Fruit fly (Drosophila melanogaster): ENCODE measurements around the gene CG14316.
A peak's percentile ranks its signal among the peaks of the same experiment; 100 is the strongest.

The CG14316 gene

dm6 chr3R:18125023-18125630 is 26.8 kb upstream of the CG14316 start (continued):
- no peak for TF ChIP-seq CG2129 (GFP tag; IDR thresholded peaks at IDR 0.05; ENCODE audit: partially characterized antibody)
- peak; percentile 13 for TF ChIP-seq Bdp1 (GFP tag; optimal IDR thresholded peaks at IDR 0.05)
- TF ChIP-seq BEAF-32 (GFP tag; optimal IDR thresholded peaks at IDR 0.05): no peak
- peak; percentile 50; the same call in 1 of the 2 replicates for TF ChIP-seq CG5953 (GFP tag; IDR thresholded peaks at IDR 0.05)
- TF ChIP-seq CG1529 (GFP tag; optimal IDR thresholded peaks at IDR 0.05): peak; percentile 51
- TF ChIP-seq CG7271 (tag; optimal IDR thresholded peaks at IDR 0.05): no peak
- TF ChIP-seq Mes4 (GFP tag; optimal IDR thresholded peaks at IDR 0.05): peak; percentile 69
- TF ChIP-seq CHES-1-like (GFP tag; optimal IDR thresholded peaks at IDR 0.05): peak; percentile 60
- peak; percentile 56 for TF ChIP-seq ERR (GFP tag; optimal IDR thresholded peaks at IDR 0.05)
- peak; percentile 72 for TF ChIP-seq CG15269 (tag; optimal IDR thresholded peaks at IDR 0.05)
- peak; percentile 45; the same call in 1 of the 2 replicates for TF ChIP-seq toy (GFP tag; IDR thresholded peaks at IDR 0.05)
- peak; percentile 56 for TF ChIP-seq caup (GFP tag; optimal IDR thresholded peaks at IDR 0.05; ENCODE audit: severe bottlenecking)
- peak; percentile 30 for TF ChIP-seq CG15601 (tag; optimal IDR thresholded peaks at IDR 0.05)
- peak; percentile 69 for TF ChIP-seq shn (GFP tag; optimal IDR thresholded peaks at IDR 0.05)
- peak; percentile 29 for TF ChIP-seq scrt (GFP tag; optimal IDR thresholded peaks at IDR 0.05)
- TF ChIP-seq CG3726 (GFP tag; IDR thresholded peaks at IDR 0.05): peak; percentile 90; the same call in 2 of the 3 replicates
- TF ChIP-seq CG14050 (GFP tag; IDR thresholded peaks at IDR 0.05): peak; percentile 80
- no peak for TF ChIP-seq Fer1 (GFP tag; optimal IDR thresholded peaks at IDR 0.05)
- peak; percentile 47 for TF ChIP-seq Hmr (GFP tag; optimal IDR thresholded peaks at IDR 0.05)
- TF ChIP-seq cas (GFP tag; IDR thresholded peaks at IDR 0.05): peak; percentile 80
- TF ChIP-seq CG9437 (GFP tag; optimal IDR thresholded peaks at IDR 0.05): peak; percentile 37
- no peak for TF ChIP-seq luna (GFP tag; optimal IDR thresholded peaks at IDR 0.05)
- TF ChIP-seq CG8924 (tag; optimal IDR thresholded peaks at IDR 0.05): peak; percentile 59
- TF ChIP-seq gt (GFP tag; IDR thresholded peaks at IDR 0.05): peak; percentile 82
- peak; percentile 67 for TF ChIP-seq CG13424 (tag; optimal IDR thresholded peaks at IDR 0.05)
- TF ChIP-seq Rfx (GFP tag; IDR thresholded peaks at IDR 0.05): peak; percentile 96
- no peak for TF ChIP-seq bigmax (GFP tag; optimal IDR thresholded peaks at IDR 0.05)
- peak; percentile 58 for TF ChIP-seq CG1647 (GFP tag; optimal IDR thresholded peaks at IDR 0.05)
- peak; percentile 4 for TF ChIP-seq corto (GFP tag; optimal IDR thresholded peaks at IDR 0.05)
- TF ChIP-seq CG12299 (tag; optimal IDR thresholded peaks at IDR 0.05): no peak
- peak; percentile 65 for TF ChIP-seq Fer3 (tag; optimal IDR thresholded peaks at IDR 0.05)
- peak; percentile 52 for TF ChIP-seq ewg (GFP tag; optimal IDR thresholded peaks at IDR 0.05)
- no peak for TF ChIP-seq CG7556 (GFP tag; optimal IDR thresholded peaks at IDR 0.05)
- TF ChIP-seq Dek (tag; optimal IDR thresholded peaks at IDR 0.05): peak; percentile 61
- TF ChIP-seq CTCF (GFP tag; optimal IDR thresholded peaks at IDR 0.05): no peak
- TF ChIP-seq cato (GFP tag; optimal IDR thresholded peaks at IDR 0.05; ENCODE audit: borderline replicate concordance): peak; percentile 42
- TF ChIP-seq da (GFP tag; optimal IDR thresholded peaks at IDR 0.05): no peak
- TF ChIP-seq jigr1 (GFP tag; IDR thresholded peaks at IDR 0.05): peak; percentile 83; the same call in 2 of the 3 replicates
- no peak for TF ChIP-seq Kr (GFP tag; optimal IDR thresholded peaks at IDR 0.05)
- TF ChIP-seq CG11247 (GFP tag; IDR thresholded peaks at IDR 0.05): peak; percentile 92
- no peak for TF ChIP-seq wek (GFP tag; optimal IDR thresholded peaks at IDR 0.05)
- TF ChIP-seq tap (tag; optimal IDR thresholded peaks at IDR 0.05): peak; percentile 74
- no peak for TF ChIP-seq CG12071 (GFP tag; optimal IDR thresholded peaks at IDR 0.05)
- no peak for TF ChIP-seq hb (GFP tag; IDR thresholded peaks at IDR 0.05; ENCODE audit: partially characterized antibody)
- peak; percentile 87 for TF ChIP-seq chm (GFP tag; IDR thresholded peaks at IDR 0.05)
- peak; percentile 71 for TF ChIP-seq oc (tag; optimal IDR thresholded peaks at IDR 0.05)
- TF ChIP-seq Tbp (GFP tag; optimal IDR thresholded peaks at IDR 0.05): no peak
- TF ChIP-seq CG10321 (GFP tag; IDR thresholded peaks at IDR 0.05): peak; percentile 61
- TF ChIP-seq CG8765 (GFP tag; IDR thresholded peaks at IDR 0.05): peak; percentile 88
- peak; percentile 44 for TF ChIP-seq org-1 (GFP tag; optimal IDR thresholded peaks at IDR 0.05)

All from whole organism, embryonic.